Fruit fly (Drosophila melanogaster) whole organism: ENCODE measurements around the gene Pldn.

ENCODE experiments used
- Dll ChIP-seq: fragments of >200 bp; optimal IDR thresholded peaks from 2 replicates; lab custom pipeline; 2017
- EcR ChIP-seq, 2 experiments: fragments of >200 bp; optimal IDR thresholded peaks; 2 replicates each; lab custom pipeline; 2017; ENCODE audit warnings: missing biosample characterization in 2 of 2, missing genetic modification characterization in 2 of 2, missing genetic modification reagents in 2 of 2
- usp ChIP-seq: fragments of >200 bp; optimal IDR thresholded peaks from 2 replicates; lab custom pipeline; 2017; ENCODE audit warnings: missing biosample characterization, missing genetic modification characterization, mixed read lengths

DNA sequence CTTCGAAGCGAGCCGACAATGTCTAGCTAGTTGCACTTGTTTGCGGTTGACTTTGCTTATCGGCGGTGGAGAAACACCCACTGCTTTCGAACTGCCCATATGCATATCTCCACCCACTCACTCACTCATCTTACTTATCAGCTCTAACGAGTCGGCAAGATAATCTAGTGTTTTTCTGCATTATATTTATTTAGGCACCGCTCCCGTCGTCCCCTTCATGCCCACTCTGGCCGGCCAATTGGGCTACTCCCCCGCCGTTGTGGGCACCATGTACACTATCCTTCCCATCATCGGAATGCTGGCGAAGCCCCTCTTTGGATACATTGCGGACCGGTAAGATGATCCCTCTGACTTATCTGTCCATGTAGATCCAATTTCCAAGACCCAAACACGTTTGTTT is 5.3 kb downstream of the Pldn start:
- no peak for TF ChIP-seq Dll (lab: Kevin White, UChicago)
- TF ChIP-seq EcR (GFP tag; optimal IDR thresholded peaks at IDR 0.05; lab: Kevin White, UChicago): no peak
- TF ChIP-seq usp (GFP tag; lab: Kevin White, UChicago): no peak
